Worm (Caenorhabditis elegans) whole organism, young adult: ENCODE data around the gene W02H3.3.

Source experiments
- B0261.1 ChIP-seq: sonication (generic microtip); optimal IDR thresholded peaks from 2 replicates; lab custom pipeline; 2016; ENCODE audit warnings: mild to moderate bottlenecking, missing genetic modification characterization, moderate library complexity, missing compliant biosample characterization
- B0336.3 ChIP-seq: fragments of 200-800 bp; sonication (Bioruptor generic); IDR thresholded peaks from 2 replicates; pipeline ENCODE4 v1.3.6; 2022; ENCODE audit warnings: missing genetic modification characterization, missing compliant biosample characterization
- C17E4.6 ChIP-seq: fragments of 200-800 bp; sonication (Bioruptor generic); IDR thresholded peaks from 2 replicates; pipeline ENCODE4 v1.3.6; 2022; ENCODE audit warnings: missing genetic modification reagents, missing genetic modification characterization, missing compliant biosample characterization
- F10E7.11 ChIP-seq: sonication (generic microtip); optimal IDR thresholded peaks from 2 replicates; lab custom pipeline; 2017; ENCODE audit warnings: mild to moderate bottlenecking, missing genetic modification characterization, moderate library complexity, missing compliant biosample characterization
- F49E8.2 ChIP-seq: sonication (generic microtip); optimal IDR thresholded peaks from 3 replicates; lab custom pipeline; 2017; ENCODE audit warnings: missing genetic modification characterization, mild to moderate bottlenecking, missing compliant biosample characterization, antibody characterized with exemption, moderate library complexity; ENCODE audit not compliant: insufficient read depth
- F52B5.7 ChIP-seq: sonication (generic microtip); optimal IDR thresholded peaks from 2 replicates; lab custom pipeline; 2016; ENCODE audit warnings: mild to moderate bottlenecking, missing genetic modification characterization, missing compliant biosample characterization
- F55B11.4 ChIP-seq: sonication (generic microtip); optimal IDR thresholded peaks from 2 replicates; lab custom pipeline; 2016; ENCODE audit warnings: missing compliant biosample characterization, missing genetic modification characterization, borderline replicate concordance; ENCODE audit not compliant: insufficient read depth
- K11D2.4 ChIP-seq: fragments of 200-800 bp; sonication (Bioruptor generic); IDR thresholded peaks from 2 replicates; pipeline ENCODE4 v1.3.6; 2022; ENCODE audit warnings: missing genetic modification reagents, missing genetic modification characterization, missing compliant biosample characterization
- T07F8.4 ChIP-seq: sonication (generic microtip); optimal IDR thresholded peaks from 2 replicates; lab custom pipeline; 2016; ENCODE audit warnings: mild to moderate bottlenecking, missing genetic modification characterization, moderate library complexity, missing compliant biosample characterization
- ZK185.1 ChIP-seq: sonication (generic microtip); optimal IDR thresholded peaks from 2 replicates; lab custom pipeline; 2016; ENCODE audit warnings: mild to moderate bottlenecking, missing genetic modification characterization, missing compliant biosample characterization; ENCODE audit not compliant: poor library complexity, severe bottlenecking
- akir-1 ChIP-seq: fragments of 200-800 bp; sonication (Bioruptor generic); optimal IDR thresholded peaks from 2 replicates; lab custom pipeline; 2018; ENCODE audit warnings: mild to moderate bottlenecking, missing genetic modification characterization, moderate library complexity, missing compliant biosample characterization
- atf-7 ChIP-seq: sonication (generic microtip); optimal IDR thresholded peaks from 2 replicates; lab custom pipeline; 2017; ENCODE audit warnings: mild to moderate bottlenecking, missing genetic modification characterization, missing compliant biosample characterization
- athp-1 ChIP-seq: sonication (generic microtip); optimal IDR thresholded peaks from 2 replicates; lab custom pipeline; 2017; ENCODE audit warnings: mild to moderate bottlenecking, missing genetic modification characterization, missing compliant biosample characterization
- attf-3 ChIP-seq: fragments of 200-800 bp; sonication (Bioruptor generic); conservative IDR thresholded peaks from 2 replicates; pipeline ENCODE4 v1.3.6; 2022; ENCODE audit warnings: missing genetic modification reagents, missing genetic modification characterization, missing compliant biosample characterization
- attf-6 ChIP-seq: fragments of 200-800 bp; sonication (Bioruptor generic); IDR thresholded peaks from 2 replicates; pipeline ENCODE4 v1.3.6; 2022; ENCODE audit warnings: missing genetic modification reagents, missing genetic modification characterization, missing compliant biosample characterization
- bed-1 ChIP-seq: fragments of 200-800 bp; sonication (Bioruptor generic); IDR thresholded peaks from 2 replicates; pipeline ENCODE4 v1.3.6; 2022; ENCODE audit warnings: missing genetic modification reagents, missing genetic modification characterization, missing compliant biosample characterization
- bed-2 ChIP-seq: fragments of 200-800 bp; sonication (Bioruptor generic); IDR thresholded peaks from 2 replicates; pipeline ENCODE4 v1.3.6; 2022; ENCODE audit warnings: missing genetic modification reagents, missing genetic modification characterization, missing compliant biosample characterization
- cebp-2 ChIP-seq: fragments of 200-800 bp; sonication (Bioruptor generic); IDR thresholded peaks from 2 replicates; pipeline ENCODE4 v1.3.6; 2022; ENCODE audit warnings: missing genetic modification characterization, missing compliant biosample characterization
- ceh-27 ChIP-seq: fragments of 200-800 bp; sonication (Bioruptor generic); optimal IDR thresholded peaks from 2 replicates; lab custom pipeline; 2018; ENCODE audit warnings: mild to moderate bottlenecking, missing genetic modification characterization, moderate library complexity, missing compliant biosample characterization
- ceh-58 ChIP-seq: fragments of 200-800 bp; sonication (Bioruptor generic); IDR thresholded peaks from 2 replicates; pipeline ENCODE4 v1.3.6; 2022; ENCODE audit warnings: missing genetic modification characterization, missing compliant biosample characterization
- die-1 ChIP-seq: sonication (generic microtip); optimal IDR thresholded peaks from 2 replicates; lab custom pipeline; 2016; ENCODE audit warnings: missing genotype, mild to moderate bottlenecking, missing genetic modification characterization, missing compliant biosample characterization
- dpff-1 ChIP-seq: sonication (generic microtip); optimal IDR thresholded peaks from 2 replicates; lab custom pipeline; 2017; ENCODE audit warnings: mild to moderate bottlenecking, missing genetic modification characterization, missing compliant biosample characterization
- ekl-4 ChIP-seq: fragments of 200-800 bp; sonication (Bioruptor generic); IDR thresholded peaks from 2 replicates; pipeline ENCODE4 v1.3.6; 2022; ENCODE audit warnings: missing genetic modification reagents, missing genetic modification characterization, missing compliant biosample characterization
- ets-4 ChIP-seq: fragments of 200-800 bp; sonication (Bioruptor generic); optimal IDR thresholded peaks from 2 replicates; lab custom pipeline; 2018; ENCODE audit warnings: mild to moderate bottlenecking, missing genetic modification characterization, missing compliant biosample characterization
- fkh-3 ChIP-seq: sonication (generic microtip); optimal IDR thresholded peaks from 2 replicates; lab custom pipeline; 2016; ENCODE audit warnings: mild to moderate bottlenecking, missing genetic modification characterization, missing compliant biosample characterization
- gei-17 ChIP-seq: fragments of 200-800 bp; sonication (Bioruptor generic); optimal IDR thresholded peaks from 2 replicates; lab custom pipeline; 2018; ENCODE audit warnings: mild to moderate bottlenecking, missing genetic modification characterization, missing compliant biosample characterization
- hlh-12 ChIP-seq: sonication (generic microtip); optimal IDR thresholded peaks from 2 replicates; lab custom pipeline; 2016; ENCODE audit warnings: missing genetic modification characterization, missing compliant biosample characterization
- hmg-20 ChIP-seq: fragments of 200-800 bp; sonication (Bioruptor generic); IDR thresholded peaks from 2 replicates; pipeline ENCODE4 v1.3.6; 2022; ENCODE audit warnings: missing genetic modification reagents, missing genetic modification characterization, missing compliant biosample characterization
- hrde-1 ChIP-seq: sonication (generic microtip); optimal IDR thresholded peaks from 2 replicates; lab custom pipeline; 2016; ENCODE audit warnings: missing genetic modification characterization, mild to moderate bottlenecking, missing compliant biosample characterization, moderate library complexity, missing genotype, missing genetic modification reagents, borderline replicate concordance
- lin-26 ChIP-seq: fragments of 200-800 bp; sonication (Bioruptor generic); IDR thresholded peaks from 2 replicates; pipeline ENCODE4 v1.3.6; 2022; ENCODE audit warnings: missing genetic modification reagents, missing genetic modification characterization, missing compliant biosample characterization
- lir-1 ChIP-seq: fragments of 200-800 bp; sonication (Bioruptor generic); conservative IDR thresholded peaks from 2 replicates; pipeline ENCODE4 v1.3.6; 2022; ENCODE audit warnings: missing genetic modification reagents, missing genetic modification characterization, missing compliant biosample characterization
- lsl-1 ChIP-seq: fragments of 200-800 bp; sonication (Bioruptor generic); optimal IDR thresholded peaks from 2 replicates; lab custom pipeline; 2018; ENCODE audit warnings: mild to moderate bottlenecking, missing genetic modification characterization, moderate library complexity, missing compliant biosample characterization
- madf-3 ChIP-seq: fragments of 200-800 bp; sonication (Bioruptor generic); IDR thresholded peaks from 2 replicates; pipeline ENCODE4 v1.3.6; 2022; ENCODE audit warnings: missing genetic modification reagents, missing genetic modification characterization, missing compliant biosample characterization
- mel-28 ChIP-seq: sonication (generic microtip); optimal IDR thresholded peaks from 2 replicates; lab custom pipeline; 2016; ENCODE audit warnings: borderline replicate concordance, mild to moderate bottlenecking, missing genetic modification characterization, missing compliant biosample characterization
- mes-4 ChIP-seq: sonication (generic microtip); optimal IDR thresholded peaks from 2 replicates; lab custom pipeline; 2016; ENCODE audit warnings: missing genotype, missing genetic modification characterization, missing compliant biosample characterization
- nfyb-1 ChIP-seq: fragments of 200-800 bp; sonication (Bioruptor generic); IDR thresholded peaks from 2 replicates; pipeline ENCODE4 v1.3.6; 2022; ENCODE audit warnings: missing genetic modification reagents, missing genetic modification characterization, missing compliant biosample characterization
- nhr-120 ChIP-seq: fragments of 200-800 bp; sonication (Bioruptor generic); IDR thresholded peaks from 2 replicates; pipeline ENCODE4 v1.3.6; 2022; ENCODE audit warnings: missing genetic modification characterization, missing compliant biosample characterization
- rcor-1 ChIP-seq: fragments of 200-800 bp; sonication (Bioruptor generic); IDR thresholded peaks from 2 replicates; pipeline ENCODE4 v1.3.6; 2022; ENCODE audit warnings: missing genetic modification reagents, missing genetic modification characterization, missing compliant biosample characterization
- rpc-1 ChIP-seq, 2 experiments: fragments of 150-350 bp in 1 of 2; sonication (generic microtip) in 1 of 2; optimal IDR thresholded peaks; 2 replicates each; lab custom pipeline; 2014 to 2018; ENCODE audit warnings: missing biosample characterization in 1 of 2, missing genetic modification characterization in 1 of 2, missing genetic modification reagents in 1 of 2, missing genotype in 1 of 2
- sea-2 ChIP-seq: fragments of 200-800 bp; sonication (Bioruptor generic); IDR thresholded peaks from 2 replicates; pipeline ENCODE4 v1.3.6; 2022; ENCODE audit warnings: missing genetic modification characterization, missing compliant biosample characterization
- snpc-1.3 ChIP-seq: sonication (generic microtip); optimal IDR thresholded peaks from 2 replicates; lab custom pipeline; 2017; ENCODE audit warnings: missing genetic modification characterization, mild to moderate bottlenecking, missing compliant biosample characterization, antibody characterized with exemption, moderate library complexity, missing genotype, missing genetic modification reagents; ENCODE audit not compliant: insufficient read depth
- snpc-3.4 ChIP-seq: sonication (generic microtip); optimal IDR thresholded peaks from 2 replicates; lab custom pipeline; 2017; ENCODE audit warnings: missing genetic modification characterization, mild to moderate bottlenecking, missing compliant biosample characterization, antibody characterized with exemption, moderate library complexity, missing genotype, missing genetic modification reagents
- snpc-4 ChIP-seq, 5 experiments: fragments of 150-350 bp in 1 of 5; sonication (generic microtip) in 4 of 5; optimal IDR thresholded peaks; 2 replicates each; lab custom pipeline; 2014 to 2018; ENCODE audit warnings: missing genetic modification characterization in 5 of 5, missing biosample characterization in 3 of 5, antibody characterized with exemption in 2 of 5, mild to moderate bottlenecking in 2 of 5, missing compliant biosample characterization in 2 of 5, missing genotype in 2 of 5, moderate library complexity in 2 of 5, missing genetic modification reagents in 1 of 5
- tlf-1 ChIP-seq: fragments of 200-800 bp; sonication (Bioruptor generic); optimal IDR thresholded peaks from 2 replicates; lab custom pipeline; 2018; ENCODE audit warnings: mild to moderate bottlenecking, missing genetic modification characterization, missing compliant biosample characterization
- xnd-1 ChIP-seq: sonication (generic microtip); optimal IDR thresholded peaks from 2 replicates; lab custom pipeline; 2016; ENCODE audit warnings: missing genotype, missing genetic modification reagents, missing genetic modification characterization, missing compliant biosample characterization

Gene W02H3.3

ce11 chrX:11095480-11095879 lies 2.5 kb downstream of the W02H3.3 start (continued):
- TF ChIP-seq dpff-1 (tag; lab: Kevin White, UChicago) (no peak), fkh-3 (no peak), C17E4.6 (GFP tag; lab: Robert Waterston, UW) (peak; percentile 64; the same call in 1 of the 2 replicates), atf-7 (tag; lab: Kevin White, UChicago) (peak; percentile 84), lin-26 (GFP tag; lab: Robert Waterston, UW) (peak; percentile 83), mel-28 (tag; lab: Kevin White, UChicago) (peak; percentile 71), ekl-4 (GFP tag; lab: Robert Waterston, UW) (peak; percentile 84), ceh-58 (GFP tag; lab: Robert Waterston, UW) (0 out of 2 replicates have a peak, but pooled peaks have one; percentile 75), ZK185.1 (tag; lab: Kevin White, UChicago) (peak; percentile 92), bed-1 (GFP tag; lab: Robert Waterston, UW) (0 out of 2 replicates have a peak, but pooled peaks have one; percentile 76), F55B11.4 (tag; lab: Kevin White, UChicago) (no peak), akir-1 (no peak), K11D2.4 (GFP tag; lab: Robert Waterston, UW) (peak; percentile 92), xnd-1 (tag; lab: Kevin White, UChicago) (no peak), athp-1 (tag; lab: Kevin White, UChicago) (peak; percentile 67), F52B5.7 (tag; lab: Kevin White, UChicago) (peak; percentile 81), snpc-4 (GFP tag; optimal IDR thresholded peaks at IDR 0.05; lab: Kevin White, UChicago) (peak; percentile 58), snpc-4 (tag; optimal IDR thresholded peaks at IDR 0.05; lab: Kevin White, UChicago) (peak in 2 of 4 experiments; percentile 66 to 81), hrde-1 (tag; lab: Kevin White, UChicago) (peak; percentile 69), hmg-20 (GFP tag; lab: Robert Waterston, UW) (peak; percentile 88), hlh-12 (tag; lab: Kevin White, UChicago) (no peak), nfyb-1 (GFP tag; lab: Robert Waterston, UW) (peak; percentile 80; the same call in 1 of the 2 replicates), attf-3 (GFP tag; lab: Robert Waterston, UW) (0 out of 2 replicates have a peak, but pooled peaks have one; percentile 30), rpc-1 (optimal IDR thresholded peaks at IDR 0.05; lab: Kevin White, UChicago) (peak; percentile 84), rpc-1 (tag; optimal IDR thresholded peaks at IDR 0.05; lab: Kevin White, UChicago) (peak; percentile 84), ets-4 (GFP tag; lab: Kevin White, UChicago) (peak; percentile 81), rcor-1 (GFP tag; lab: Robert Waterston, UW) (peak; percentile 92), mes-4 (tag; lab: Kevin White, UChicago) (peak; percentile 61), F49E8.2 (peak; percentile 13), nhr-120 (0 out of 2 replicates have a peak, but pooled peaks have one; percentile 48), attf-6 (GFP tag; lab: Robert Waterston, UW) (peak; percentile 51; the same call in 1 of the 2 replicates), B0336.3 (GFP tag; lab: Robert Waterston, UW) (peak; percentile 77; the same call in 1 of the 2 replicates), lir-1 (GFP tag; lab: Robert Waterston, UW) (peak; percentile 84), F10E7.11 (tag; lab: Kevin White, UChicago) (peak; percentile 57), snpc-1.3 (tag; lab: Kevin White, UChicago) (peak; percentile 21), die-1 (peak; percentile 84), madf-3 (GFP tag; lab: Robert Waterston, UW) (peak; percentile 66; the same call in 1 of the 2 replicates), ceh-27 (GFP tag; lab: Kevin White, UChicago) (peak; percentile 82), gei-17 (GFP tag; lab: Kevin White, UChicago) (peak; percentile 80), sea-2 (no peak), tlf-1 (GFP tag; lab: Kevin White, UChicago) (peak; percentile 50), cebp-2 (GFP tag; lab: Robert Waterston, UW) (no peak), bed-2 (GFP tag; lab: Robert Waterston, UW) (0 out of 2 replicates have a peak, but pooled peaks have one; percentile 58), T07F8.4 (tag; lab: Kevin White, UChicago) (peak; percentile 77), lsl-1 (GFP tag; lab: Kevin White, UChicago) (no peak), snpc-3.4 (tag; lab: Kevin White, UChicago) (peak; percentile 26), B0261.1 (peak; percentile 96)
